Worm (Caenorhabditis elegans): Measurements from ENCODE around the gene hosl-1.

Gene hosl-1

ce11 chrX:4636821-4637220, at the start of gene hosl-1:
Gene hosl-1, plus strand, starts transcription at chrX:4637121.
- peak in 1 of 2 experiments; percentile 42 for TF ChIP-seq hif-1 (tag; optimal IDR thresholded peaks at IDR 0.05)
- TF ChIP-seq Y48G9A.11 (GFP tag; IDR thresholded peaks at IDR 0.05) = no peak

ce11 chrX:4587934-4588333, 49.0 kb upstream of the hosl-1 start:
- no peak for TF ChIP-seq nhr-6 (tag; optimal IDR thresholded peaks at IDR 0.05)
- TF ChIP-seq mxl-3 (GFP tag; optimal IDR thresholded peaks at IDR 0.05) = peak; percentile 54
- TF ChIP-seq ztf-11 (tag; optimal IDR thresholded peaks at IDR 0.05) = no peak
- TF ChIP-seq nhr-28 (tag; optimal IDR thresholded peaks at IDR 0.05) = peak; percentile 35
- TF ChIP-seq mes-2 (tag; optimal IDR thresholded peaks at IDR 0.05; ENCODE audit: poor library complexity, severe bottlenecking) = peak; percentile 62
- peak; percentile 31; the same call in 1 of the 2 replicates for TF ChIP-seq dmd-6 (GFP tag; IDR thresholded peaks at IDR 0.05)
- TF ChIP-seq set-16 (GFP tag; IDR thresholded peaks at IDR 0.05) = no peak
- TF ChIP-seq attf-4 (tag; optimal IDR thresholded peaks at IDR 0.05) = no peak
- TF ChIP-seq ceh-62 (tag; optimal IDR thresholded peaks at IDR 0.05) = no peak
- TF ChIP-seq hmg-1.1 (GFP tag; IDR thresholded peaks at IDR 0.05) = peak; percentile 62; the same call in 1 of the 2 replicates
- TF ChIP-seq daf-12 (tag; optimal IDR thresholded peaks at IDR 0.05) = no peak
- no peak for TF ChIP-seq ceh-82 (tag; optimal IDR thresholded peaks at IDR 0.05)
- TF ChIP-seq saeg-2 (GFP tag; IDR thresholded peaks at IDR 0.05) = no peak
- TF ChIP-seq sdz-12 (GFP tag; optimal IDR thresholded peaks at IDR 0.05) = no peak
- no peak for TF ChIP-seq D1046.2 (GFP tag; IDR thresholded peaks at IDR 0.05)
- no peak for TF ChIP-seq pqm-1 (tag; optimal IDR thresholded peaks at IDR 0.05)
- TF ChIP-seq rbr-2 (tag; optimal IDR thresholded peaks at IDR 0.05) = peak; percentile 65
- TF ChIP-seq mdl-1 (tag; optimal IDR thresholded peaks at IDR 0.05) = no peak
- TF ChIP-seq jun-1 (tag; optimal IDR thresholded peaks at IDR 0.05) = no peak
- no peak for TF ChIP-seq lim-7 (GFP tag; IDR thresholded peaks at IDR 0.05)
- no peak for TF ChIP-seq nhr-77 (tag; optimal IDR thresholded peaks at IDR 0.05)
- peak; percentile 43 for TF ChIP-seq dve-1 (tag; optimal IDR thresholded peaks at IDR 0.05; ENCODE audit: insufficient read depth)
- no peak for TF ChIP-seq zfp-3 (GFP tag; conservative IDR thresholded peaks at IDR 0.05)
- no peak for TF ChIP-seq aly-2 (tag; optimal IDR thresholded peaks at IDR 0.05)
- TF ChIP-seq Y5F2A.4 (GFP tag; optimal IDR thresholded peaks at IDR 0.05) = no peak
- TF ChIP-seq cey-2 (tag; optimal IDR thresholded peaks at IDR 0.05; ENCODE audit: borderline replicate concordance, insufficient read depth) = no peak
- no peak for TF ChIP-seq hif-1 (tag; optimal IDR thresholded peaks at IDR 0.05)
- TF ChIP-seq hlh-30 (tag; optimal IDR thresholded peaks at IDR 0.05; ENCODE audit: insufficient read depth) = peak; percentile 1
- no peak for TF ChIP-seq gei-8 (GFP tag; optimal IDR thresholded peaks at IDR 0.05)
- no peak for TF ChIP-seq spr-3 (GFP tag; optimal IDR thresholded peaks at IDR 0.05)
- peak; percentile 77 for TF ChIP-seq mep-1 (tag; optimal IDR thresholded peaks at IDR 0.05)
- TF ChIP-seq hlh-11 (tag; optimal IDR thresholded peaks at IDR 0.05) = peak; percentile 43
- peak; percentile 64 for TF ChIP-seq dpl-1 (GFP tag; optimal IDR thresholded peaks at IDR 0.05)
- TF ChIP-seq lin-13 (GFP tag; optimal IDR thresholded peaks at IDR 0.05) = peak; percentile 4
- no peak for TF ChIP-seq skn-1 (tag; optimal IDR thresholded peaks at IDR 0.05)
- TF ChIP-seq zfp-2 (tag; optimal IDR thresholded peaks at IDR 0.05) = no peak
- no peak for TF ChIP-seq zip-11 (GFP tag; IDR thresholded peaks at IDR 0.05)
- no peak for TF ChIP-seq daf-16 (GFP tag; optimal IDR thresholded peaks at IDR 0.05)
- peak; percentile 18 for TF ChIP-seq daf-16 (tag; optimal IDR thresholded peaks at IDR 0.05)
- no peak for TF ChIP-seq dmd-8 (GFP tag; IDR thresholded peaks at IDR 0.05)
- TF ChIP-seq unc-130 (GFP tag; optimal IDR thresholded peaks at IDR 0.05) = no peak
- TF ChIP-seq aha-1 (tag) = peak; percentile 17
